Fruit fly (Drosophila melanogaster) whole organism, wandering third instar larva: ENCODE results near the gene CG15042.
A peak's percentile ranks its signal among the peaks of the same experiment; 100 is the strongest.

ENCODE experiments used
- Abd-B ChIP-seq: fragments of >200 bp; optimal IDR thresholded peaks from 2 replicates; lab custom pipeline; 2017; ENCODE audit warnings: missing biosample characterization, missing genetic modification characterization
- CG32264 ChIP-seq: fragments of 200-800 bp; sonication (Bioruptor generic); optimal IDR thresholded peaks from 2 replicates; lab custom pipeline; 2016; ENCODE audit warnings: missing biosample characterization, missing genetic modification characterization
- CG9705 ChIP-seq: fragments of 200-800 bp; sonication (Bioruptor generic); optimal IDR thresholded peaks from 2 replicates; lab custom pipeline; 2018; ENCODE audit warnings: missing biosample characterization, mild to moderate bottlenecking, missing genetic modification characterization
- Dfd ChIP-seq: fragments of >200 bp; optimal IDR thresholded peaks from 2 replicates; lab custom pipeline; 2017; ENCODE audit warnings: missing biosample characterization, missing genetic modification characterization
- Dif ChIP-seq: fragments of 200-275, 200-300 bp; sonication (Bioruptor generic); optimal IDR thresholded peaks from 2 replicates; lab custom pipeline; 2018; ENCODE audit warnings: missing biosample characterization, missing genetic modification characterization; ENCODE audit not compliant: partially characterized antibody
- GATAd ChIP-seq: sonication (Bioruptor generic); optimal IDR thresholded peaks from 2 replicates; lab custom pipeline; 2016; ENCODE audit warnings: missing biosample characterization, missing genetic modification characterization
- HLH106 ChIP-seq: fragments of 200-800 bp; optimal IDR thresholded peaks from 3 replicates; lab custom pipeline; 2019; ENCODE audit warnings: missing biosample characterization, mild to moderate bottlenecking, missing genetic modification characterization, moderate library complexity
- Hnf4 ChIP-seq: fragments of 200-800 bp; sonication (Bioruptor generic); optimal IDR thresholded peaks from 2 replicates; lab custom pipeline; 2016; ENCODE audit warnings: missing biosample characterization, mild to moderate bottlenecking, missing genetic modification characterization
- Hr78 ChIP-seq: fragments of >200 bp; optimal IDR thresholded peaks from 2 replicates; lab custom pipeline; 2017; ENCODE audit warnings: missing biosample characterization, missing genetic modification characterization
- Hr83 ChIP-seq: fragments of 200-300 bp; sonication (Bioruptor generic); optimal IDR thresholded peaks from 2 replicates; lab custom pipeline; 2016; ENCODE audit warnings: missing biosample characterization, mild to moderate bottlenecking, missing genetic modification characterization, moderate library complexity; ENCODE audit not compliant: poor library complexity, severe bottlenecking
- Myc ChIP-seq: fragments of >200 bp; optimal IDR thresholded peaks from 2 replicates; lab custom pipeline; 2017
- N ChIP-seq: fragments of >200 bp; optimal IDR thresholded peaks from 2 replicates; lab custom pipeline; 2018; ENCODE audit warnings: missing biosample characterization, missing external identifiers, missing genetic modification characterization
- OdsH ChIP-seq: fragments of 200-800 bp; sonication (Bioruptor generic); optimal IDR thresholded peaks from 2 replicates; lab custom pipeline; 2016; ENCODE audit warnings: missing biosample characterization, mild to moderate bottlenecking, missing genetic modification characterization
- Sp1 ChIP-seq: fragments of 200-800 bp; sonication (Bioruptor generic); optimal IDR thresholded peaks from 3 replicates; lab custom pipeline; 2019; ENCODE audit warnings: missing biosample characterization, mild to moderate bottlenecking, missing genetic modification characterization, moderate library complexity
- Vsx2 ChIP-seq: fragments of 200-300, 225-300 bp; sonication (Bioruptor generic); optimal IDR thresholded peaks from 2 replicates; lab custom pipeline; 2018; ENCODE audit warnings: missing biosample characterization, missing genetic modification characterization; ENCODE audit not compliant: partially characterized antibody
- br ChIP-seq: fragments of 200-800 bp; sonication (Bioruptor generic); optimal IDR thresholded peaks from 2 replicates; lab custom pipeline; 2016; ENCODE audit warnings: missing biosample characterization, missing genetic modification characterization
- brk ChIP-seq: fragments of 200-800 bp; sonication (Bioruptor generic); optimal IDR thresholded peaks from 2 replicates; lab custom pipeline; 2016; ENCODE audit warnings: missing biosample characterization, mild to moderate bottlenecking, missing genetic modification characterization
- dmrt93B ChIP-seq: fragments of 200-800 bp; sonication (Bioruptor generic); optimal IDR thresholded peaks from 2 replicates; lab custom pipeline; 2018; ENCODE audit warnings: missing biosample characterization, mild to moderate bottlenecking, missing genetic modification characterization
- dsf ChIP-seq: sonication (Bioruptor generic); optimal IDR thresholded peaks from 2 replicates; lab custom pipeline; 2016; ENCODE audit warnings: missing biosample characterization, missing genetic modification characterization, borderline replicate concordance
- ey ChIP-seq: fragments of 200-800 bp; sonication (Bioruptor generic); optimal IDR thresholded peaks from 2 replicates; lab custom pipeline; 2016; ENCODE audit warnings: missing biosample characterization, missing genetic modification characterization
- foxo ChIP-seq, 2 experiments: fragments of 200-800 bp; sonication (Bioruptor generic); optimal IDR thresholded peaks; 2 replicates in 1 of 2; 3 replicates in 1 of 2; lab custom pipeline; 2016 to 2017; ENCODE audit warnings: missing biosample characterization in 2 of 2, missing genetic modification characterization in 2 of 2
- fru ChIP-seq: fragments of 200-800 bp; sonication (Bioruptor generic); optimal IDR thresholded peaks from 3 replicates; lab custom pipeline; 2016; ENCODE audit warnings: missing biosample characterization, mild to moderate bottlenecking, missing genetic modification characterization
- h ChIP-seq: fragments of 200-800 bp; sonication (Bioruptor generic); optimal IDR thresholded peaks from 3 replicates; lab custom pipeline; 2016; ENCODE audit warnings: missing biosample characterization, mild to moderate bottlenecking, missing genetic modification characterization
- jim ChIP-seq: fragments of 175-275, 200-325 bp; sonication (Bioruptor generic); optimal IDR thresholded peaks from 2 replicates; lab custom pipeline; 2016; ENCODE audit warnings: missing biosample characterization, mild to moderate bottlenecking, missing genetic modification characterization
- lola ChIP-seq: fragments of >200 bp; optimal IDR thresholded peaks from 2 replicates; lab custom pipeline; 2017; ENCODE audit warnings: missing biosample characterization, missing genetic modification characterization
- psq ChIP-seq: fragments of 200-800 bp; sonication (Bioruptor generic); optimal IDR thresholded peaks from 3 replicates; lab custom pipeline; 2017; ENCODE audit warnings: missing biosample characterization, mild to moderate bottlenecking, missing genetic modification characterization, moderate library complexity
- rgr ChIP-seq: fragments of 200-800 bp; sonication (Bioruptor generic); optimal IDR thresholded peaks from 3 replicates; lab custom pipeline; 2016; ENCODE audit warnings: missing biosample characterization, mild to moderate bottlenecking, missing genetic modification characterization
- sage ChIP-seq: fragments of 200-800 bp; sonication (Bioruptor generic); optimal IDR thresholded peaks from 2 replicates; lab custom pipeline; 2016; ENCODE audit warnings: missing biosample characterization, mild to moderate bottlenecking, missing genetic modification characterization
- sv ChIP-seq: fragments of 200-800 bp; sonication (Bioruptor generic); optimal IDR thresholded peaks from 3 replicates; lab custom pipeline; 2016; ENCODE audit warnings: missing biosample characterization, missing genetic modification characterization
- tai ChIP-seq: sonication (Bioruptor generic); optimal IDR thresholded peaks from 2 replicates; lab custom pipeline; 2016; ENCODE audit warnings: missing biosample characterization, missing genetic modification characterization
- usp ChIP-seq: fragments of >200 bp; optimal IDR thresholded peaks from 2 replicates; lab custom pipeline; 2017; ENCODE audit warnings: missing biosample characterization, missing genetic modification characterization
- woc ChIP-seq: sonication (Bioruptor generic); optimal IDR thresholded peaks from 2 replicates; lab custom pipeline; 2016; ENCODE audit warnings: missing biosample characterization, mild to moderate bottlenecking, missing genetic modification characterization

Gene CG15042

DNA sequence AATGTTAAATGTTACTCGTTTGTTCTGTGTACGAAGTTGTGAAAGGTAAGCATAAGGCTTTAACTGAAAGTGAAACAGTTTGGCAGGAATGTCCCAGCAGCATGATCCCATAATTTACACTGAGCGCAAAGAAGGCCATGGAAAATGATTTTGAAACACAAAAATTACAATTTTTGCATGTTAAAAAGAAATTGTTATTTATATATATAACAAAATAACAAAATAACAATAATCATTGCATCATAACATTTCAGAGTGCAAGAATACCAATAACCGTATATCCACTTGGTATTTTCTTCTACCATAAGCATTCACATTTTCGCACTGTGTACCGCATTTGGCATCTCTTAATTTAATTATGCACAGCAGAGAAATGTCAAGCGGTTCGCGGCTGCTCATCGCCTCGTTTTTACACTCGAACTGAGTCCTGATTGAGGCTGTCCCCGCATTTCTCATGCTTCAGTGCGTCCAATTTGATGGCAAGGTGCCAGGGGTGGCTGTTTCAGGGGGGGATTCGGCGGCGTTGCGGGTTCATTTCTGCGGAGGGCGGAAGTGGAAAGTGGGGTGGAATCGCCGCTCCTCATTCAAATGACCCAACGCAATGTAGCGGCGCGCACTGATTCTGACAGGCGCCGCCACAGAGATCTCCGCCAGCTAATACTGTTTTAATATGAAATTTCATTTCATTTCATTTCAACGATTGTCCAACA lies 5.5 kb downstream of the CG15042 start, which contains the start of gene CG6481:
TSS of gene CG6481 (minus strand) at position 51 of the 710 bp plus-strand sequence.
- TF ChIP-seq Abd-B (GFP tag; lab: Kevin White, UChicago): no peak
- no peak for TF ChIP-seq usp (GFP tag; lab: Kevin White, UChicago)
- no peak for TF ChIP-seq dsf
- TF ChIP-seq foxo (GFP tag; optimal IDR thresholded peaks at IDR 0.05; lab: Kevin White, UChicago): peak in 1 of 2 experiments; percentile 2
- peak; percentile 33 for TF ChIP-seq ey

DNA sequence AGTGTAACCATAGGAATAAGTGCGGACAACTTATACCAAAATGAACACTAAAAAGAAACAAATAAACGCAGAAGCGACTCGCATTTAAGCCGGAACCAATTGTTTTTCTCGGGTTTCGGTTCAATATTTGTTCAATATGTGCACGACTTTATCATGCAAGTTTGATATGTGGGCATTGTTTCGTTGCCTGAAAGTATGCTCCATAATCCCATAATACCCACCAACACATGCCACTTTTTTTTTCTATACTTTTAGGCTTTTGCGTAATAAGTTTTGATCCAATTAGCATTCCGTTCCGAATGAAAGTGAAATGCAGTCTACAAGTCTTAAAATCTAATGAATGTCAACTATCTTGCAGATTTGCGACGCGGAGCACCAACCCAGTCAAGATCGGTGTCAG lies 7.7 kb downstream of the CG15042 start:
- TF ChIP-seq usp (GFP tag; lab: Kevin White, UChicago) (no peak), Hr78 (no peak), Sp1 (GFP tag; lab: Kevin White, UChicago) (no peak), rgr (GFP tag; lab: Kevin White, UChicago) (no peak), psq (no peak), Abd-B (GFP tag; lab: Kevin White, UChicago) (no peak), sv (GFP tag; lab: Kevin White, UChicago) (no peak), Dif (GFP tag; lab: Kevin White, UChicago) (peak; percentile 32), OdsH (no peak), Myc (lab: Kevin White, UChicago) (peak; percentile 66), Vsx2 (no peak), N (GFP tag; lab: Kevin White, UChicago) (peak; percentile 59)

DNA sequence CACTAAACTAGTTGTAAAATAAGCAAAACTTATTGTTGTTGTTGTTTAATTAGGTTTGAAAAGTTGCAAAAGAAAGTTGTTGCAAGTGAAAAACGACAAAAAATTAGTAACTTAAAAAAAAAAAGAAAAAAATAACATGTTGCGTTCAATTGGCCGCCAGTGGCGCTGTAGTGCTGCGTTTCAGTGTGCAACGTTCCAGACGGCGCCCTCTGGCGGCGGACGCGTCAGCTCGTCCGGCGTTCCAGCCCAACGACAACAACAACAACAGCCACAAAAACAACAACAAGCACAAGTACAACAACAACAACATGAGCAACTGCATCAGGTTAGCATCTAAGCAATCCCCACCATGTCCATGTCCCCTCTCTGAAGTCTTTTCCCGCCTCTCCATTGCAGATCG lies 10.7 kb downstream of the CG15042 start:
- TF ChIP-seq dsf (no peak), woc (no peak), lola (no peak), fru (GFP tag; lab: Kevin White, UChicago) (no peak), sage (GFP tag; lab: Kevin White, UChicago) (no peak), rgr (GFP tag; lab: Kevin White, UChicago) (no peak), Dif (GFP tag; lab: Kevin White, UChicago) (no peak), brk (GFP tag; lab: Kevin White, UChicago) (no peak), tai (GFP tag; lab: Kevin White, UChicago) (no peak), CG9705 (GFP tag; lab: Kevin White, UChicago) (no peak), jim (GFP tag; lab: Kevin White, UChicago) (no peak), OdsH (no peak), Abd-B (GFP tag; lab: Kevin White, UChicago) (no peak), sv (GFP tag; lab: Kevin White, UChicago) (no peak), Sp1 (GFP tag; lab: Kevin White, UChicago) (no peak), Vsx2 (no peak), Dfd (GFP tag; lab: Kevin White, UChicago) (no peak), h (GFP tag; lab: Kevin White, UChicago) (no peak)

DNA sequence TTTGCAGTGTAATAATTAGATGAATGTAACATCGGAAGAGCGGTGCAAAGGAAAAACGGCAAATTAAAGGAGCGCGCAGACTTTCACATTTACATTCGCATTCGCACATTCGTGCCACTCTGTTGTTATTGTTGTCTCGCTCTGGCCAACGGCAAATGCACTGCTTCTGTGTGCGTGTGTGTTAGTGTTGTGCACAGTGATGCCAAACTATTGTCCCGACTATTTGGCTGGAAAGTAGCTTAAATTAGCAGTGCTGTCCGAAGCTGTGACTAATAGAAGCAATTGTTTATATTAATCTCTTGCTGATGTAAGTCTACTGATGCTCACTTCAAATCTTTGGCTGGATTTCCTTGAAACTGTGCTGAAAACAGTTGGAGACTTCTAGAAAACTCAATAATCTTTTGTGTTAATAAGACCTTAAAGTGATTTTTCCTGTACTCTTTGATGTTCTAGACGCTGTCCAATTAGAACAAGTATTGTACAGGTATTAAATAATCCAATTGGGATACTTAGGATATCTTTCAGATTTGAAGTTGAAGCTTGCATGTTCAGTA lies 12.0 kb downstream of the CG15042 start:
- TF ChIP-seq tai (GFP tag; lab: Kevin White, UChicago) (no peak), usp (GFP tag; lab: Kevin White, UChicago) (no peak), psq (peak; percentile 53), lola (no peak), GATAd (GFP tag; lab: Kevin White, UChicago) (no peak), Dif (GFP tag; lab: Kevin White, UChicago) (no peak), dmrt93B (no peak), sage (GFP tag; lab: Kevin White, UChicago) (no peak), Hnf4 (GFP tag; lab: Kevin White, UChicago) (no peak), CG32264 (GFP tag; lab: Kevin White, UChicago) (no peak), brk (GFP tag; lab: Kevin White, UChicago) (no peak), ey (no peak), Hr78 (no peak), Vsx2 (no peak), dsf (no peak), HLH106 (tag; lab: Kevin White, UChicago) (no peak), Myc (lab: Kevin White, UChicago) (peak; percentile 87), Hr83 (GFP tag; lab: Kevin White, UChicago) (no peak), Dfd (GFP tag; lab: Kevin White, UChicago) (no peak), br (GFP tag; lab: Kevin White, UChicago) (no peak), rgr (GFP tag; lab: Kevin White, UChicago) (no peak), woc (peak; percentile 82)
